Worm (Caenorhabditis elegans) whole organism, L1 larva: ENCODE results near the gene dhhc-8.
A peak's percentile ranks its signal among the peaks of the same experiment; 100 is the strongest.

ENCODE experiments used
- C04F5.9 ChIP-seq: sonication (generic microtip); optimal IDR thresholded peaks from 2 replicates; lab custom pipeline; 2016; ENCODE audit warnings: missing genetic modification characterization, missing compliant biosample characterization
- F16B12.6 ChIP-seq: fragments of 150-350 bp; optimal IDR thresholded peaks from 2 replicates; lab custom pipeline; 2014; ENCODE audit warnings: missing biosample characterization, missing genetic modification characterization
- Y116A8C.19 ChIP-seq: sonication (generic microtip); optimal IDR thresholded peaks from 2 replicates; lab custom pipeline; 2016; ENCODE audit warnings: missing compliant biosample characterization, missing genetic modification characterization, borderline replicate concordance
- alr-1 ChIP-seq: fragments of 200-800 bp; sonication (Bioruptor generic); optimal IDR thresholded peaks from 2 replicates; lab custom pipeline; 2018; ENCODE audit warnings: borderline replicate concordance, mild to moderate bottlenecking, missing genetic modification characterization, missing compliant biosample characterization
- blmp-1 ChIP-seq: fragments of 150-350 bp; optimal IDR thresholded peaks from 2 replicates; lab custom pipeline; 2014; ENCODE audit warnings: missing biosample characterization, missing genetic modification characterization
- ceh-63 ChIP-seq: fragments of 200-800 bp; sonication (Bioruptor generic); optimal IDR thresholded peaks from 2 replicates; lab custom pipeline; 2018; ENCODE audit warnings: mild to moderate bottlenecking, missing genetic modification characterization, missing compliant biosample characterization
- ceh-8 ChIP-seq: fragments of 200-800 bp; sonication (Bioruptor generic); optimal IDR thresholded peaks from 2 replicates; lab custom pipeline; 2018; ENCODE audit warnings: mild to moderate bottlenecking, missing genetic modification characterization, moderate library complexity, missing compliant biosample characterization
- ceh-82 ChIP-seq, 3 experiments: fragments of 150-350 bp in 1 of 3; sonication (generic microtip) in 2 of 3; optimal IDR thresholded peaks; 2 replicates each; lab custom pipeline; 2014 to 2017; ENCODE audit warnings: missing biosample characterization in 3 of 3, missing genetic modification characterization in 3 of 3
- ceh-90 ChIP-seq: sonication (generic microtip); optimal IDR thresholded peaks from 2 replicates; lab custom pipeline; 2016; ENCODE audit warnings: missing genetic modification characterization, missing compliant biosample characterization
- ces-1 ChIP-seq: fragments of 150-350 bp; optimal IDR thresholded peaks from 2 replicates; lab custom pipeline; 2014; ENCODE audit warnings: missing biosample characterization, missing genetic modification reagents, missing genetic modification characterization
- dsc-1 ChIP-seq: sonication (generic microtip); optimal IDR thresholded peaks from 2 replicates; lab custom pipeline; 2016; ENCODE audit warnings: mild to moderate bottlenecking, missing genetic modification characterization, missing compliant biosample characterization
- elt-2 ChIP-seq: sonication (generic microtip); optimal IDR thresholded peaks from 2 replicates; lab custom pipeline; 2016; ENCODE audit warnings: missing genetic modification characterization, mild to moderate bottlenecking, inconsistent platforms, missing compliant biosample characterization, missing genetic modification reagents
- ets-5 ChIP-seq: fragments of 200-800 bp; sonication (Bioruptor generic); IDR thresholded peaks from 2 replicates; pipeline ENCODE4 v1.3.6; 2022; ENCODE audit warnings: missing genetic modification characterization, missing compliant biosample characterization
- fkh-8 ChIP-seq: sonication (generic microtip); optimal IDR thresholded peaks from 2 replicates; lab custom pipeline; 2016; ENCODE audit warnings: mild to moderate bottlenecking, missing genetic modification characterization, missing compliant biosample characterization
- fos-1 ChIP-seq: fragments of 150-350 bp; optimal IDR thresholded peaks from 2 replicates; lab custom pipeline; 2014; ENCODE audit warnings: missing biosample characterization, missing genetic modification characterization
- grh-1 ChIP-seq: fragments of 200-800 bp; sonication (Bioruptor generic); IDR thresholded peaks from 2 replicates; pipeline ENCODE4 v1.3.6; 2022; ENCODE audit warnings: missing genetic modification reagents, missing genetic modification characterization, missing compliant biosample characterization
- hlh-17 ChIP-seq: fragments of 200-800 bp; sonication (Bioruptor generic); optimal IDR thresholded peaks from 2 replicates; lab custom pipeline; 2018; ENCODE audit warnings: missing genetic modification characterization, mild to moderate bottlenecking, missing compliant biosample characterization, moderate library complexity, borderline replicate concordance
- hlh-4 ChIP-seq: sonication (generic microtip); optimal IDR thresholded peaks from 2 replicates; lab custom pipeline; 2016; ENCODE audit warnings: mild to moderate bottlenecking, missing genetic modification characterization, missing compliant biosample characterization
- lin-13 ChIP-seq: fragments of 150-350 bp; optimal IDR thresholded peaks from 2 replicates; lab custom pipeline; 2014; ENCODE audit warnings: missing biosample characterization, missing genetic modification reagents, missing genetic modification characterization
- lin-14 ChIP-seq: fragments of 200-800 bp; sonication (Bioruptor generic); optimal IDR thresholded peaks from 2 replicates; lab custom pipeline; 2018; ENCODE audit warnings: mild to moderate bottlenecking, missing genetic modification characterization, moderate library complexity, missing compliant biosample characterization
- lin-35 ChIP-seq, 2 experiments: fragments of 150-350 bp; optimal IDR thresholded peaks; 2 replicates each; lab custom pipeline; 2014; ENCODE audit warnings: missing biosample characterization in 2 of 2, missing genetic modification characterization in 2 of 2, missing genetic modification reagents in 2 of 2
- lin-39 ChIP-seq: fragments of 150-350 bp; optimal IDR thresholded peaks from 2 replicates; lab custom pipeline; 2014; ENCODE audit warnings: missing biosample characterization, missing genetic modification reagents, missing genetic modification characterization
- lir-3 ChIP-seq: sonication (generic microtip); optimal IDR thresholded peaks from 2 replicates; lab custom pipeline; 2016; ENCODE audit warnings: mild to moderate bottlenecking, missing genetic modification characterization, moderate library complexity, missing compliant biosample characterization; ENCODE audit not compliant: poor library complexity
- lsy-2 ChIP-seq, 2 experiments: fragments of 150-350 bp; optimal IDR thresholded peaks; 2 replicates each; lab custom pipeline; 2014; ENCODE audit warnings: missing biosample characterization in 2 of 2, missing genetic modification characterization in 2 of 2
- mdl-1 ChIP-seq, 2 experiments: fragments of 150-350 bp; optimal IDR thresholded peaks; 2 replicates each; lab custom pipeline; 2014 to 2017; ENCODE audit warnings: missing biosample characterization in 2 of 2, missing genetic modification characterization in 2 of 2, inconsistent platforms in 1 of 2
- mef-2 ChIP-seq: fragments of 150-350 bp; optimal IDR thresholded peaks from 2 replicates; lab custom pipeline; 2014; ENCODE audit warnings: missing biosample characterization, missing genetic modification characterization
- nhr-12 ChIP-seq: sonication (generic microtip); optimal IDR thresholded peaks from 2 replicates; lab custom pipeline; 2017; ENCODE audit warnings: missing biosample characterization, missing genetic modification characterization
- nhr-20 ChIP-seq: sonication (generic microtip); optimal IDR thresholded peaks from 2 replicates; lab custom pipeline; 2016; ENCODE audit warnings: mild to moderate bottlenecking, missing genetic modification characterization, missing compliant biosample characterization
- nhr-28 ChIP-seq: fragments of 150-350 bp; optimal IDR thresholded peaks from 2 replicates; lab custom pipeline; 2014; ENCODE audit warnings: missing biosample characterization, missing genetic modification characterization
- nhr-71 ChIP-seq: sonication (generic microtip); optimal IDR thresholded peaks from 2 replicates; lab custom pipeline; 2016; ENCODE audit warnings: mild to moderate bottlenecking, missing genetic modification characterization, moderate library complexity, missing compliant biosample characterization
- nhr-77 ChIP-seq: fragments of 150-350 bp; optimal IDR thresholded peaks from 2 replicates; lab custom pipeline; 2014; ENCODE audit warnings: missing biosample characterization, missing genetic modification characterization
- nhr-85 ChIP-seq: sonication (generic microtip); peaks from one replicate; lab custom pipeline; 2016; ENCODE audit warnings: missing genetic modification characterization, inconsistent platforms, missing compliant biosample characterization
- pax-3 ChIP-seq: fragments of 200-800 bp; sonication (Bioruptor generic); optimal IDR thresholded peaks from 2 replicates; lab custom pipeline; 2018; ENCODE audit warnings: mild to moderate bottlenecking, missing genetic modification characterization, moderate library complexity, missing compliant biosample characterization
- pqm-1 ChIP-seq: sonication (generic microtip); optimal IDR thresholded peaks from 3 replicates; lab custom pipeline; 2017; ENCODE audit warnings: missing biosample characterization, missing genetic modification characterization
- rnt-1 ChIP-seq: sonication (generic microtip); optimal IDR thresholded peaks from 2 replicates; lab custom pipeline; 2016; ENCODE audit warnings: mild to moderate bottlenecking, missing genetic modification characterization, moderate library complexity, missing compliant biosample characterization
- snpc-4 ChIP-seq: fragments of 150-350 bp; optimal IDR thresholded peaks from 2 replicates; lab custom pipeline; 2014; ENCODE audit warnings: missing biosample characterization, missing genetic modification characterization
- sox-4 ChIP-seq: sonication (generic microtip); optimal IDR thresholded peaks from 2 replicates; lab custom pipeline; 2016; ENCODE audit warnings: missing genetic modification characterization, missing compliant biosample characterization
- sup-37 ChIP-seq: fragments of 200-800 bp; sonication (Bioruptor generic); optimal IDR thresholded peaks from 2 replicates; lab custom pipeline; 2018; ENCODE audit warnings: mild to moderate bottlenecking, missing genetic modification characterization, missing compliant biosample characterization
- tlp-1 ChIP-seq: fragments of 150-350 bp; optimal IDR thresholded peaks from 2 replicates; lab custom pipeline; 2014; ENCODE audit warnings: missing biosample characterization, missing genetic modification characterization
- unc-130 ChIP-seq: fragments of 150-350 bp; optimal IDR thresholded peaks from 2 replicates; lab custom pipeline; 2017; ENCODE audit warnings: missing biosample characterization, missing genetic modification characterization, inconsistent platforms
- unc-62 ChIP-seq: fragments of 150-350 bp; optimal IDR thresholded peaks from 2 replicates; lab custom pipeline; 2014; ENCODE audit warnings: missing biosample characterization, missing genetic modification reagents, missing genetic modification characterization
- unc-86 ChIP-seq: sonication (generic microtip); optimal IDR thresholded peaks from 2 replicates; lab custom pipeline; 2016; ENCODE audit warnings: missing genetic modification characterization, missing compliant biosample characterization
- vab-15 ChIP-seq: sonication (generic microtip); optimal IDR thresholded peaks from 2 replicates; lab custom pipeline; 2017; ENCODE audit warnings: missing genotype, mild to moderate bottlenecking, missing genetic modification characterization, missing compliant biosample characterization
- zag-1 ChIP-seq: fragments of 150-350 bp; optimal IDR thresholded peaks from 2 replicates; lab custom pipeline; 2014; ENCODE audit warnings: missing biosample characterization, missing genetic modification characterization
- zip-4 ChIP-seq: fragments of 200-800 bp; sonication (Bioruptor generic); optimal IDR thresholded peaks from 2 replicates; lab custom pipeline; 2018; ENCODE audit warnings: mild to moderate bottlenecking, missing genetic modification characterization, moderate library complexity, missing compliant biosample characterization

Gene dhhc-8

DNA sequence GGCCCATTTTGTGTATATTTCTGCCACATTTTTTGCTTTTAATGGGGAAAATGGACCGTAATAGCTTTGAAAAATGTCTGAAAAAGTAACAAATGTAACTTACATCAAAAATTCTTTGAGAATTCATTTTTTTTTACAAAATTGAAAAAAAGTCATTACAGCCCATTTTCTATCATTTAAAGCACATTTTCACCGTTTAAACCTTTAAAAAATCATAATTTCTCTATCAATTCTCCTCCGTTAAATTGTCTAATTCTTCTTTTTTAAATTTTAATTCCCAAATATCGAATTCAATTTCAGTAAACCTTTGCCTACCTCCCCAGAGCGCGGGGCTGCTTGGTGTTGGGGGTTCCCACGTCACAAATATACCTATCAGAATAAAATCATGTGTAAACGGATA is at the start of gene dhhc-8:
Gene dhhc-8 (plus strand): TSS at position 301 of the 400 bp plus-strand sequence.
- TF ChIP-seq hlh-17 (GFP tag; lab: Kevin White, UChicago), result no peak
- TF ChIP-seq vab-15 (tag; lab: Kevin White, UChicago), result no peak
- TF ChIP-seq F16B12.6 (tag; lab: Kevin White, UChicago), result no peak
- peak; percentile 76 for TF ChIP-seq nhr-85 (tag; lab: Kevin White, UChicago)
- no peak for TF ChIP-seq Y116A8C.19 (tag; lab: Kevin White, UChicago)
- TF ChIP-seq snpc-4, result no peak
- no peak for TF ChIP-seq unc-62

DNA sequence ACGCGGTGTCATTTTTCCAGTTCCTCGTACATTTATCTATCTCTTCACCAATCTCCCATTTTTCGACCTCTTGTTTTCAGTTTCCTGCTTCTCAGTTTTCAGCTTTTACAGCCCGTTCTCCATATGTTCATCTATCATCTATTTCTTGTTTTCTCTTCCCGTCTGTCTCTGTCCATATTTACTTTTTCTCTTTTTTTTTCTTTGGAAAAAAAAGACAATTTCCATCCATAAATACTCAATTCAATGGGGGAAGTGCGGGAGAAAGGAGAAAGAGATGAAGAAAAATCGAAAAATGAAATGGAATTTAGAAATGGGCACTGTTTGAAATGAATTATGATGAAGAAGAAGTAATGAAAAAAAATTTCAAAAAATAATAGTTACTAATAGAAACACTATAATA is 49.3 kb upstream of the dhhc-8 start:
- TF ChIP-seq dsc-1 (tag; lab: Kevin White, UChicago) (no peak), lsy-2 (tag; optimal IDR thresholded peaks at IDR 0.05; lab: Kevin White, UChicago) (peak in 1 of 2 experiments; percentile 26), alr-1 (tag; lab: Kevin White, UChicago) (no peak), nhr-85 (tag; lab: Kevin White, UChicago) (peak; percentile 72), blmp-1 (tag; lab: Kevin White, UChicago) (peak; percentile 45)

DNA sequence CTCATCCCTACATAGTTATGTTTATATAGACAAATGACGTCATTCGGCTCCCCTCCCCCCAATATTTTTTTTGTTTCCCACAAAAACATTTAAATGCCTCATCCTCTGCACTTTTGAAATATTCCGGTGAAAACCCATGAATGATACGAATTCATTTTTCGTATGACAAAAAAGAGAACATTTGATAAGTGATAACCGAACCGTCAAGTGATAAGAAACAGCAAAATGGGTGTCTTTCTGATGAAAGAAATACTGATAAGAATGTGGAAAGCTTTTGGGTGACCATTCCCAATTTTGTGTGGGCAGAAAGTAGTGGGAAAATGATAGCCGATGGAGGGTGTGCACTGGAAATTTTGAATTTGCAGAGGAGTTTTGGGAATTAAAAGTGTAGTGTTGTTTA is 48.1 kb upstream of the dhhc-8 start:
- TF ChIP-seq blmp-1 (tag; lab: Kevin White, UChicago), result peak; percentile 21
- TF ChIP-seq elt-2, result peak; percentile 81
- TF ChIP-seq tlp-1, result peak; percentile 29
- TF ChIP-seq lir-3 (tag; lab: Kevin White, UChicago), result no peak
- no peak for TF ChIP-seq F16B12.6 (tag; lab: Kevin White, UChicago)
- peak; percentile 58 for TF ChIP-seq lin-14 (GFP tag; lab: Kevin White, UChicago)
- no peak for TF ChIP-seq ets-5 (GFP tag; lab: Robert Waterston, UW)
- peak; percentile 85 for TF ChIP-seq pqm-1
- no peak for TF ChIP-seq hlh-4 (tag; lab: Kevin White, UChicago)
- no peak for TF ChIP-seq dsc-1 (tag; lab: Kevin White, UChicago)
- no peak for TF ChIP-seq nhr-85 (tag; lab: Kevin White, UChicago)
- peak in 1 of 2 experiments; percentile 41 for TF ChIP-seq lin-35 (GFP tag; optimal IDR thresholded peaks at IDR 0.05; lab: Kevin White, UChicago)
- no peak for TF ChIP-seq ceh-82 (tag; optimal IDR thresholded peaks at IDR 0.05; lab: Kevin White, UChicago)

DNA sequence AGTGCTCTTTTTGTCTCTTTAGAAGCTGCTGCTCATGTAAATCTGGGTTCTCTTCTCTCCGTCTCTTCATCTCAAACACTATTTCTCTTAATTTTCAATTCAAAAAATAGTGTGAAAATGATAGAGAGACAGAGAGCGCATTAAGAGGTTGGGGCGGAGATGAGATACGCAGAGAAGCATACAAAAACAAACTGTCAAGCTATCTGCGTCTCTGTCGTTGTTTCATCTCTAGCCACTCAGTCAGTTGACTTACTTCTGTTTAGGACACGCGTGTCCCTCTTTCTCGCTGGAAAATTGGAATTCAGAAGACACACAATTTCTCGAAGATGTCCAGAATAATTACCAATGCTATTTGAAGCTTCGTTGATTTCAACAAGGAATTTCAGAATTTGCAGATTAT is 46.3 kb upstream of the dhhc-8 start:
- TF ChIP-seq F16B12.6 (tag; lab: Kevin White, UChicago) (peak; percentile 38), lin-39 (peak; percentile 94), nhr-12 (tag; lab: Kevin White, UChicago) (no peak), ceh-90 (tag; lab: Kevin White, UChicago) (peak; percentile 42), unc-130 (tag; lab: Kevin White, UChicago) (peak; percentile 64), pax-3 (tag; lab: Kevin White, UChicago) (peak; percentile 88), ceh-63 (no peak), lin-13 (GFP tag; lab: Kevin White, UChicago) (peak; percentile 94), nhr-77 (tag; lab: Kevin White, UChicago) (peak; percentile 92), nhr-28 (tag; lab: Kevin White, UChicago) (no peak), ces-1 (GFP tag; lab: Kevin White, UChicago) (peak; percentile 69), hlh-17 (GFP tag; lab: Kevin White, UChicago) (no peak), zag-1 (peak; percentile 92), fkh-8 (tag; lab: Kevin White, UChicago) (peak; percentile 97), nhr-20 (tag; lab: Kevin White, UChicago) (peak; percentile 98), alr-1 (tag; lab: Kevin White, UChicago) (no peak), dsc-1 (tag; lab: Kevin White, UChicago) (peak; percentile 94), sox-4 (tag; lab: Kevin White, UChicago) (peak; percentile 81), lsy-2 (tag; optimal IDR thresholded peaks at IDR 0.05; lab: Kevin White, UChicago) (peak; percentile 95), mef-2 (tag; lab: Kevin White, UChicago) (peak; percentile 86), nhr-71 (tag; lab: Kevin White, UChicago) (peak; percentile 99), sup-37 (GFP tag; lab: Kevin White, UChicago) (peak; percentile 74), zip-4 (GFP tag; lab: Kevin White, UChicago) (peak; percentile 65), rnt-1 (tag; lab: Kevin White, UChicago) (peak; percentile 95), mdl-1 (tag; optimal IDR thresholded peaks at IDR 0.05; lab: Kevin White, UChicago) (peak in 1 of 2 experiments; percentile 97), unc-86 (tag; lab: Kevin White, UChicago) (peak; percentile 98), fos-1 (tag; lab: Kevin White, UChicago) (peak; percentile 94), ceh-8 (GFP tag; lab: Kevin White, UChicago) (peak; percentile 98), grh-1 (peak; percentile 90), C04F5.9 (tag; lab: Kevin White, UChicago) (peak; percentile 76)
